Fruit fly (Drosophila melanogaster) whole organism, prepupa: Measurements from ENCODE around the gene Mau2.

ENCODE experiments used
- Blimp-1 ChIP-seq: fragments of 200-800 bp; sonication (Bioruptor generic); optimal IDR thresholded peaks from 3 replicates; lab custom pipeline; 2017; ENCODE audit warnings: missing biosample characterization, missing genetic modification characterization, mild to moderate bottlenecking, moderate library complexity, missing genetic modification reagents
- CG10631 ChIP-seq: fragments of 200-800 bp; sonication (Bioruptor generic); optimal IDR thresholded peaks from 2 replicates; lab custom pipeline; 2016; ENCODE audit warnings: missing biosample characterization, missing genetic modification characterization
- CG10669 ChIP-seq: fragments of 200-800 bp; sonication (Bioruptor generic); optimal IDR thresholded peaks from 3 replicates; lab custom pipeline; 2018; ENCODE audit warnings: missing biosample characterization, mild to moderate bottlenecking, missing genetic modification characterization, moderate library complexity
- CG11294 ChIP-seq: fragments of 200-800 bp; sonication (Bioruptor generic); IDR thresholded peaks from 2 replicates; pipeline ENCODE4 v1.3.6; 2022; ENCODE audit warnings: missing biosample characterization, missing genetic modification characterization
- CG11762 ChIP-seq: fragments of 200-800 bp; sonication (Bioruptor generic); optimal IDR thresholded peaks from 3 replicates; lab custom pipeline; 2016; ENCODE audit warnings: missing biosample characterization, missing genetic modification characterization; ENCODE audit not compliant: insufficient read depth
- CG15336 ChIP-seq: fragments of 200-800 bp; sonication (Bioruptor generic); IDR thresholded peaks from 2 replicates; pipeline ENCODE4 v1.3.6; 2022; ENCODE audit warnings: missing biosample characterization, missing genetic modification characterization
- CG16779 ChIP-seq: fragments of 200-800 bp; sonication (Bioruptor generic); optimal IDR thresholded peaks from 3 replicates; lab custom pipeline; 2017; ENCODE audit warnings: missing biosample characterization, mild to moderate bottlenecking, missing genetic modification characterization
- CG3032 ChIP-seq: fragments of 200-800 bp; optimal IDR thresholded peaks from 2 replicates; lab custom pipeline; 2019; ENCODE audit warnings: missing biosample characterization, mild to moderate bottlenecking, missing genetic modification characterization, moderate library complexity
- CG31627 ChIP-seq: fragments of 200-800 bp; sonication (Bioruptor generic); optimal IDR thresholded peaks from 3 replicates; lab custom pipeline; 2016; ENCODE audit warnings: missing biosample characterization, missing genetic modification characterization
- CG32006 ChIP-seq: fragments of 200-800 bp; sonication (Bioruptor generic); optimal IDR thresholded peaks from 3 replicates; lab custom pipeline; 2017; ENCODE audit warnings: missing biosample characterization, mild to moderate bottlenecking, missing genetic modification characterization
- CG34406 ChIP-seq: fragments of 200-800 bp; sonication (Bioruptor generic); optimal IDR thresholded peaks from 3 replicates; lab custom pipeline; 2016; ENCODE audit warnings: missing biosample characterization, missing genetic modification characterization
- CG3919 ChIP-seq: fragments of 200-800 bp; sonication (Bioruptor generic); optimal IDR thresholded peaks from 3 replicates; lab custom pipeline; 2016; ENCODE audit warnings: missing biosample characterization, missing genetic modification characterization
- CG6792 ChIP-seq: fragments of 200-800 bp; sonication (Bioruptor generic); optimal IDR thresholded peaks from 3 replicates; lab custom pipeline; 2016; ENCODE audit warnings: missing biosample characterization, missing genetic modification characterization
- CG6808 ChIP-seq: fragments of 200-800 bp; sonication (Bioruptor generic); optimal IDR thresholded peaks from 3 replicates; lab custom pipeline; 2017; ENCODE audit warnings: missing biosample characterization, missing genetic modification characterization, mild to moderate bottlenecking, moderate library complexity, missing genetic modification reagents
- CG6854 ChIP-seq: fragments of 200-800 bp; sonication (Bioruptor generic); optimal IDR thresholded peaks from 2 replicates; lab custom pipeline; 2017; ENCODE audit warnings: missing biosample characterization, mild to moderate bottlenecking, missing genetic modification characterization
- CG7368 ChIP-seq: fragments of 200-800 bp; sonication (Bioruptor generic); optimal IDR thresholded peaks from 3 replicates; lab custom pipeline; 2016; ENCODE audit warnings: missing biosample characterization, missing genetic modification characterization
- CG8319 ChIP-seq: fragments of 200-800 bp; sonication (Bioruptor generic); optimal IDR thresholded peaks from 3 replicates; lab custom pipeline; 2016; ENCODE audit warnings: missing biosample characterization, missing genetic modification characterization
- CG8632 ChIP-seq: fragments of 200-800 bp; sonication (Bioruptor generic); optimal IDR thresholded peaks from 3 replicates; lab custom pipeline; 2016; ENCODE audit warnings: missing biosample characterization, missing genetic modification characterization
- Eip75B ChIP-seq: fragments of 200-800 bp; sonication (Bioruptor generic); optimal IDR thresholded peaks from 3 replicates; lab custom pipeline; 2016; ENCODE audit warnings: missing biosample characterization, missing genetic modification characterization
- Ets21C ChIP-seq: fragments of 200-800 bp; sonication (Bioruptor generic); optimal IDR thresholded peaks from 3 replicates; lab custom pipeline; 2016; ENCODE audit warnings: missing biosample characterization, missing genetic modification characterization
- Ets96B ChIP-seq: fragments of 200-800 bp; optimal IDR thresholded peaks from 2 replicates; lab custom pipeline; 2019; ENCODE audit warnings: missing biosample characterization, mild to moderate bottlenecking, missing genetic modification characterization, moderate library complexity
- Gug ChIP-seq: fragments of 200-800 bp; sonication (Bioruptor generic); IDR thresholded peaks from 2 replicates; pipeline ENCODE4 v1.3.6; 2022; ENCODE audit warnings: missing biosample characterization, missing genetic modification characterization
- Hr38 ChIP-seq: sonication (Bioruptor generic); optimal IDR thresholded peaks from 2 replicates; lab custom pipeline; 2016; ENCODE audit warnings: missing biosample characterization, missing genetic modification characterization
- Hr39 ChIP-seq: fragments of 200-800 bp; sonication (Bioruptor generic); optimal IDR thresholded peaks from 2 replicates; lab custom pipeline; 2016; ENCODE audit warnings: missing biosample characterization, missing genetic modification characterization
- Hr4 ChIP-seq: fragments of 200-800 bp; sonication (Bioruptor generic); optimal IDR thresholded peaks from 3 replicates; lab custom pipeline; 2016; ENCODE audit warnings: missing biosample characterization, missing genetic modification characterization
- Lpt ChIP-seq: fragments of 200-800 bp; sonication (Bioruptor generic); optimal IDR thresholded peaks from 3 replicates; lab custom pipeline; 2016; ENCODE audit warnings: missing biosample characterization, missing genetic modification characterization
- Met ChIP-seq: fragments of 200-800 bp; sonication (Bioruptor generic); optimal IDR thresholded peaks from 3 replicates; lab custom pipeline; 2016; ENCODE audit warnings: missing biosample characterization, missing genetic modification characterization
- Smox ChIP-seq: fragments of 200-800 bp; sonication (Bioruptor generic); optimal IDR thresholded peaks from 3 replicates; lab custom pipeline; 2016; ENCODE audit warnings: missing biosample characterization, missing genetic modification characterization
- Sox102F ChIP-seq: fragments of 200-800 bp; sonication (Bioruptor generic); optimal IDR thresholded peaks from 2 replicates; lab custom pipeline; 2016; ENCODE audit warnings: missing biosample characterization, mild to moderate bottlenecking, missing genetic modification characterization
- Sox14 ChIP-seq: fragments of 200-800 bp; sonication (Bioruptor generic); optimal IDR thresholded peaks from 3 replicates; lab custom pipeline; 2016; ENCODE audit warnings: missing biosample characterization, missing genetic modification characterization
- Sox15 ChIP-seq: fragments of 200-800 bp; sonication (Bioruptor generic); optimal IDR thresholded peaks from 3 replicates; lab custom pipeline; 2016; ENCODE audit warnings: missing biosample characterization, missing genetic modification characterization
- achi ChIP-seq: fragments of 200-800 bp; sonication (Bioruptor generic); optimal IDR thresholded peaks from 3 replicates; lab custom pipeline; 2016; ENCODE audit warnings: missing biosample characterization, missing genetic modification characterization
- acj6 ChIP-seq: fragments of 200-800 bp; sonication (Bioruptor generic); optimal IDR thresholded peaks from 3 replicates; lab custom pipeline; 2016; ENCODE audit warnings: missing biosample characterization, missing genetic modification characterization
- cyc ChIP-seq: fragments of 200-800 bp; sonication (Bioruptor generic); optimal IDR thresholded peaks from 3 replicates; lab custom pipeline; 2016; ENCODE audit warnings: missing biosample characterization, missing genetic modification characterization
- dsx ChIP-seq: fragments of 200-800 bp; optimal IDR thresholded peaks from 3 replicates; lab custom pipeline; 2019; ENCODE audit warnings: missing biosample characterization, mild to moderate bottlenecking, missing genetic modification characterization, moderate library complexity; ENCODE audit not compliant: poor library complexity, severe bottlenecking
- eg ChIP-seq: fragments of 200-800 bp; sonication (Bioruptor generic); IDR thresholded peaks from 3 replicates; pipeline ENCODE4 v1.3.6; 2022; ENCODE audit warnings: missing biosample characterization, missing genetic modification characterization
- esn ChIP-seq: fragments of 200-800 bp; sonication (Bioruptor generic); optimal IDR thresholded peaks from 2 replicates; lab custom pipeline; 2016; ENCODE audit warnings: missing biosample characterization, mild to moderate bottlenecking, missing genetic modification characterization, moderate library complexity
- fd59A ChIP-seq: fragments of 200-800 bp; sonication (Bioruptor generic); optimal IDR thresholded peaks from 2 replicates; lab custom pipeline; 2017; ENCODE audit warnings: missing biosample characterization, mild to moderate bottlenecking, missing genetic modification characterization, missing genetic modification reagents
- fd85E ChIP-seq: fragments of 200-800 bp; sonication (Bioruptor generic); optimal IDR thresholded peaks from 3 replicates; lab custom pipeline; 2016; ENCODE audit warnings: missing biosample characterization, missing genetic modification characterization
- fkh ChIP-seq: fragments of 200-800 bp; sonication (Bioruptor generic); optimal IDR thresholded peaks from 3 replicates; lab custom pipeline; 2017; ENCODE audit warnings: missing biosample characterization, mild to moderate bottlenecking, missing genetic modification characterization, moderate library complexity
- lz ChIP-seq: fragments of 200-800 bp; sonication (Bioruptor generic); optimal IDR thresholded peaks from 3 replicates; lab custom pipeline; 2016; ENCODE audit warnings: missing biosample characterization, missing genetic modification characterization
- pdm3 ChIP-seq: fragments of 200-800 bp; sonication (Bioruptor generic); optimal IDR thresholded peaks from 3 replicates; lab custom pipeline; 2016; ENCODE audit warnings: missing biosample characterization, missing genetic modification characterization
- salr ChIP-seq, 2 experiments: fragments of 200-800 bp; sonication (Bioruptor generic); optimal IDR thresholded peaks; 3 replicates each; lab custom pipeline; 2016 to 2018; ENCODE audit warnings: missing biosample characterization in 2 of 2, missing genetic modification characterization in 2 of 2, mild to moderate bottlenecking in 1 of 2
- spab ChIP-seq: fragments of 200-800 bp; sonication (Bioruptor generic); optimal IDR thresholded peaks from 2 replicates; lab custom pipeline; 2017; ENCODE audit warnings: missing biosample characterization, mild to moderate bottlenecking, missing genetic modification characterization, missing genetic modification reagents
- ss ChIP-seq, 2 experiments: fragments of 200-800 bp; sonication (Bioruptor generic); optimal IDR thresholded peaks; 2 replicates in 1 of 2; 3 replicates in 1 of 2; lab custom pipeline; 2017 to 2018; ENCODE audit warnings: mild to moderate bottlenecking in 2 of 2, missing biosample characterization in 2 of 2, missing genetic modification characterization in 2 of 2, moderate library complexity in 1 of 2
- topi ChIP-seq: fragments of 200-800 bp; sonication (Bioruptor generic); optimal IDR thresholded peaks from 3 replicates; lab custom pipeline; 2016; ENCODE audit warnings: missing biosample characterization, missing genetic modification characterization
- vri ChIP-seq: fragments of 200-800 bp; sonication (Bioruptor generic); optimal IDR thresholded peaks from 3 replicates; lab custom pipeline; 2016; ENCODE audit warnings: missing biosample characterization, mild to moderate bottlenecking, missing genetic modification characterization

The Mau2 gene

dm6 chr3R:15225279-15225730, 16.3 kb downstream of the Mau2 start, which contains the start of the genes CG31344 and Caf1-55:
TSS of gene CG31344 (minus strand) at chr3R:15225329.
TSS of gene Caf1-55 (plus strand) at chr3R:15225576.
- TF ChIP-seq esn (GFP tag; lab: Kevin White, UChicago) (peak; percentile 3), CG31627 (GFP tag; lab: Kevin White, UChicago) (peak; percentile 2), dsx (GFP tag; lab: Kevin White, UChicago) (peak; percentile 73), Hr38 (GFP tag; lab: Kevin White, UChicago) (no peak), vri (GFP tag; lab: Kevin White, UChicago) (no peak), CG10669 (GFP tag; lab: Kevin White, UChicago) (no peak), lz (GFP tag; lab: Kevin White, UChicago) (no peak), fkh (GFP tag; lab: Kevin White, UChicago) (peak; percentile 19)

- peak; percentile 100 for TF ChIP-seq Smox (GFP tag; lab: Kevin White, UChicago)
- TF ChIP-seq lz (GFP tag; lab: Kevin White, UChicago) = peak; percentile 100
- peak; percentile 100 for TF ChIP-seq CG11762
- peak; percentile 99 for TF ChIP-seq CG6808
- TF ChIP-seq CG16779 (tag; lab: Kevin White, UChicago) = peak; percentile 99
- TF ChIP-seq fkh (GFP tag; lab: Kevin White, UChicago) = peak; percentile 97
- TF ChIP-seq eg = peak; percentile 100
- TF ChIP-seq Hr39 (GFP tag; lab: Kevin White, UChicago) = peak; percentile 100
- TF ChIP-seq CG32006 (GFP tag; lab: Kevin White, UChicago) = peak; percentile 100
- peak; percentile 100 for TF ChIP-seq pdm3
- peak; percentile 99 for TF ChIP-seq achi (GFP tag; lab: Kevin White, UChicago)
- peak; percentile 100 for TF ChIP-seq CG11294 (GFP tag; lab: Robert Waterston, UW)
- peak; percentile 100 for TF ChIP-seq topi (GFP tag; lab: Kevin White, UChicago)
- peak; percentile 100 for TF ChIP-seq Ets96B
- peak; percentile 100 for TF ChIP-seq acj6 (GFP tag; lab: Kevin White, UChicago)
- peak; percentile 100 for TF ChIP-seq CG10631 (GFP tag; lab: Kevin White, UChicago)
- peak; percentile 100 for TF ChIP-seq CG15336 (GFP tag; lab: Robert Waterston, UW)
- TF ChIP-seq spab (GFP tag; lab: Kevin White, UChicago) = peak; percentile 100
- peak; percentile 100 for TF ChIP-seq Hr4 (GFP tag; lab: Kevin White, UChicago)
- peak; percentile 100 for TF ChIP-seq esn (GFP tag; lab: Kevin White, UChicago)
- TF ChIP-seq CG6792 (GFP tag; lab: Kevin White, UChicago) = peak; percentile 100
- peak; percentile 96 for TF ChIP-seq Hr38 (GFP tag; lab: Kevin White, UChicago)
- TF ChIP-seq CG34406 = peak; percentile 100
- TF ChIP-seq salr (GFP tag; optimal IDR thresholded peaks at IDR 0.05; lab: Kevin White, UChicago) = peak; percentile 100
- peak; percentile 100 for TF ChIP-seq CG3919 (GFP tag; lab: Kevin White, UChicago)
- TF ChIP-seq CG8632 = peak; percentile 100
- peak; percentile 100 for TF ChIP-seq Sox14 (GFP tag; lab: Kevin White, UChicago)
- peak; percentile 98 for TF ChIP-seq Blimp-1 (GFP tag; lab: Kevin White, UChicago)
- TF ChIP-seq ss (GFP tag; optimal IDR thresholded peaks at IDR 0.05; lab: Kevin White, UChicago) = peak; percentile 99 to 100
- TF ChIP-seq Sox15 = peak; percentile 100
- peak; percentile 99 for TF ChIP-seq Sox102F (GFP tag; lab: Kevin White, UChicago)
- TF ChIP-seq cyc (GFP tag; lab: Kevin White, UChicago) = peak; percentile 100
- TF ChIP-seq fd59A = peak; percentile 100
- TF ChIP-seq Met (GFP tag; lab: Kevin White, UChicago) = peak; percentile 100
- peak; percentile 100 for TF ChIP-seq CG8319 (GFP tag; lab: Kevin White, UChicago)
- peak; percentile 100 for TF ChIP-seq Eip75B (GFP tag; lab: Kevin White, UChicago)
- TF ChIP-seq CG3032 = peak; percentile 100
- peak; percentile 99 for TF ChIP-seq vri (GFP tag; lab: Kevin White, UChicago)
- TF ChIP-seq Ets21C = peak; percentile 100
- TF ChIP-seq Lpt = peak; percentile 100
- peak; percentile 100 for TF ChIP-seq CG10669 (GFP tag; lab: Kevin White, UChicago)
- TF ChIP-seq Gug (GFP tag; lab: Robert Waterston, UW) = peak; percentile 100
- TF ChIP-seq CG6854 (GFP tag; lab: Kevin White, UChicago) = peak; percentile 99
- TF ChIP-seq CG7368 (GFP tag; lab: Kevin White, UChicago) = peak; percentile 100
- peak; percentile 98 for TF ChIP-seq fd85E (GFP tag; lab: Kevin White, UChicago)
These were observed 20.4 kb downstream of the Mau2 start, which contains the start of the genes Art3 and mRpS10 for dm6 chr3R:15229329-15229876. TSS of gene Art3 (minus strand) at chr3R:15229408. TSS of gene mRpS10 (plus strand) at chr3R:15229665.
